Worm (Caenorhabditis elegans) whole organism, young adult: Measurements from ENCODE around the gene pals-18.

ENCODE experiments used
- F52B5.7 ChIP-seq: sonication (generic microtip); optimal IDR thresholded peaks from 2 replicates; lab custom pipeline; 2016; ENCODE audit warnings: mild to moderate bottlenecking, missing genetic modification characterization, missing compliant biosample characterization
- sdz-38 ChIP-seq: sonication (generic microtip); optimal IDR thresholded peaks from 2 replicates; lab custom pipeline; 2016; ENCODE audit warnings: missing genotype, missing genetic modification characterization, missing compliant biosample characterization
- sea-2 ChIP-seq: fragments of 200-800 bp; sonication (Bioruptor generic); IDR thresholded peaks from 2 replicates; pipeline ENCODE4 v1.3.6; 2022; ENCODE audit warnings: missing genetic modification characterization, missing compliant biosample characterization
- unc-130 ChIP-seq: sonication (generic microtip); optimal IDR thresholded peaks from 2 replicates; lab custom pipeline; 2016; ENCODE audit warnings: missing genetic modification reagents, missing genetic modification characterization, missing compliant biosample characterization
- ztf-26 ChIP-seq: sonication (generic microtip); optimal IDR thresholded peaks from 2 replicates; lab custom pipeline; 2017; ENCODE audit warnings: missing genetic modification characterization, missing compliant biosample characterization

ce11 chrIII:1374355-1374807 lies 28.8 kb upstream of the pals-18 start, which contains the start of gene Y82E9BR.20:
- TF ChIP-seq F52B5.7 (tag; lab: Kevin White, UChicago), result no peak
- TF ChIP-seq sdz-38, result no peak
- TF ChIP-seq sea-2 (GFP tag; lab: Robert Waterston, UW), result no peak
- no peak for TF ChIP-seq ztf-26
- no peak for TF ChIP-seq unc-130 (GFP tag; lab: Kevin White, UChicago)
